Fruit fly (Drosophila melanogaster) whole organism, prepupa: ENCODE data around the gene CG13005.

Experiments used
- Blimp-1 ChIP-seq: fragments of 200-800 bp; sonication (Bioruptor generic); optimal IDR thresholded peaks from 3 replicates; lab custom pipeline; 2017; ENCODE audit warnings: missing biosample characterization, missing genetic modification characterization, mild to moderate bottlenecking, moderate library complexity, missing genetic modification reagents
- CG10631 ChIP-seq: fragments of 200-800 bp; sonication (Bioruptor generic); optimal IDR thresholded peaks from 2 replicates; lab custom pipeline; 2016; ENCODE audit warnings: missing biosample characterization, missing genetic modification characterization
- CG11294 ChIP-seq: fragments of 200-800 bp; sonication (Bioruptor generic); IDR thresholded peaks from 2 replicates; pipeline ENCODE4 v1.3.6; 2022; ENCODE audit warnings: missing biosample characterization, missing genetic modification characterization
- CG11762 ChIP-seq: fragments of 200-800 bp; sonication (Bioruptor generic); optimal IDR thresholded peaks from 3 replicates; lab custom pipeline; 2016; ENCODE audit warnings: missing biosample characterization, missing genetic modification characterization; ENCODE audit not compliant: insufficient read depth
- CG11902 ChIP-seq: fragments of 200-800 bp; sonication (Bioruptor generic); optimal IDR thresholded peaks from 3 replicates; lab custom pipeline; 2016; ENCODE audit warnings: missing biosample characterization, missing genetic modification characterization
- CG15336 ChIP-seq: fragments of 200-800 bp; sonication (Bioruptor generic); IDR thresholded peaks from 2 replicates; pipeline ENCODE4 v1.3.6; 2022; ENCODE audit warnings: missing biosample characterization, missing genetic modification characterization
- CG1621 ChIP-seq: fragments of 200-800 bp; sonication (Bioruptor generic); optimal IDR thresholded peaks from 3 replicates; lab custom pipeline; 2018; ENCODE audit warnings: missing biosample characterization, mild to moderate bottlenecking, missing genetic modification characterization
- CG31627 ChIP-seq: fragments of 200-800 bp; sonication (Bioruptor generic); optimal IDR thresholded peaks from 3 replicates; lab custom pipeline; 2016; ENCODE audit warnings: missing biosample characterization, missing genetic modification characterization
- CG32006 ChIP-seq: fragments of 200-800 bp; sonication (Bioruptor generic); optimal IDR thresholded peaks from 3 replicates; lab custom pipeline; 2017; ENCODE audit warnings: missing biosample characterization, mild to moderate bottlenecking, missing genetic modification characterization
- CG34406 ChIP-seq: fragments of 200-800 bp; sonication (Bioruptor generic); optimal IDR thresholded peaks from 3 replicates; lab custom pipeline; 2016; ENCODE audit warnings: missing biosample characterization, missing genetic modification characterization
- CG4318 ChIP-seq: fragments of 200-800 bp; sonication (Bioruptor generic); optimal IDR thresholded peaks from 3 replicates; lab custom pipeline; 2017; ENCODE audit warnings: missing biosample characterization, mild to moderate bottlenecking, missing genetic modification characterization
- CG6163 ChIP-seq: fragments of 200-800 bp; sonication (Bioruptor generic); IDR thresholded peaks from 3 replicates; pipeline ENCODE4 v1.3.6; 2022; ENCODE audit warnings: missing biosample characterization, missing genetic modification characterization
- CG6276 ChIP-seq: fragments of 200-800 bp; sonication (Bioruptor generic); optimal IDR thresholded peaks from 2 replicates; lab custom pipeline; 2017; ENCODE audit warnings: missing biosample characterization, mild to moderate bottlenecking, missing genetic modification characterization
- CG6792 ChIP-seq: fragments of 200-800 bp; sonication (Bioruptor generic); optimal IDR thresholded peaks from 3 replicates; lab custom pipeline; 2016; ENCODE audit warnings: missing biosample characterization, missing genetic modification characterization
- CG8119 ChIP-seq: fragments of 200-800 bp; sonication (Bioruptor generic); IDR thresholded peaks from 3 replicates; pipeline ENCODE4 v1.3.6; 2022; ENCODE audit warnings: missing biosample characterization, missing genetic modification characterization
- CG8319 ChIP-seq: fragments of 200-800 bp; sonication (Bioruptor generic); optimal IDR thresholded peaks from 3 replicates; lab custom pipeline; 2016; ENCODE audit warnings: missing biosample characterization, missing genetic modification characterization
- CG9139 ChIP-seq: fragments of 200-800 bp; sonication (Bioruptor generic); optimal IDR thresholded peaks from 3 replicates; lab custom pipeline; 2017; ENCODE audit warnings: missing biosample characterization, mild to moderate bottlenecking, missing genetic modification characterization
- Eip75B ChIP-seq: fragments of 200-800 bp; sonication (Bioruptor generic); optimal IDR thresholded peaks from 3 replicates; lab custom pipeline; 2016; ENCODE audit warnings: missing biosample characterization, missing genetic modification characterization
- Eip78C ChIP-seq: fragments of 200-800 bp; sonication (Bioruptor generic); peaks from one replicate; lab custom pipeline; 2016; ENCODE audit warnings: missing biosample characterization, missing genetic modification characterization
- Ets21C ChIP-seq: fragments of 200-800 bp; sonication (Bioruptor generic); optimal IDR thresholded peaks from 3 replicates; lab custom pipeline; 2016; ENCODE audit warnings: missing biosample characterization, missing genetic modification characterization
- Ets96B ChIP-seq: fragments of 200-800 bp; optimal IDR thresholded peaks from 2 replicates; lab custom pipeline; 2019; ENCODE audit warnings: missing biosample characterization, mild to moderate bottlenecking, missing genetic modification characterization, moderate library complexity
- Gug ChIP-seq: fragments of 200-800 bp; sonication (Bioruptor generic); IDR thresholded peaks from 2 replicates; pipeline ENCODE4 v1.3.6; 2022; ENCODE audit warnings: missing biosample characterization, missing genetic modification characterization
- Hr38 ChIP-seq: sonication (Bioruptor generic); optimal IDR thresholded peaks from 2 replicates; lab custom pipeline; 2016; ENCODE audit warnings: missing biosample characterization, missing genetic modification characterization
- Hr4 ChIP-seq: fragments of 200-800 bp; sonication (Bioruptor generic); optimal IDR thresholded peaks from 3 replicates; lab custom pipeline; 2016; ENCODE audit warnings: missing biosample characterization, missing genetic modification characterization
- Lpt ChIP-seq: fragments of 200-800 bp; sonication (Bioruptor generic); optimal IDR thresholded peaks from 3 replicates; lab custom pipeline; 2016; ENCODE audit warnings: missing biosample characterization, missing genetic modification characterization
- Met ChIP-seq: fragments of 200-800 bp; sonication (Bioruptor generic); optimal IDR thresholded peaks from 3 replicates; lab custom pipeline; 2016; ENCODE audit warnings: missing biosample characterization, missing genetic modification characterization
- OdsH ChIP-seq: fragments of 200-800 bp; sonication (Bioruptor generic); optimal IDR thresholded peaks from 3 replicates; lab custom pipeline; 2016; ENCODE audit warnings: missing biosample characterization, missing genetic modification characterization
- Smox ChIP-seq: fragments of 200-800 bp; sonication (Bioruptor generic); optimal IDR thresholded peaks from 3 replicates; lab custom pipeline; 2016; ENCODE audit warnings: missing biosample characterization, missing genetic modification characterization
- Sox102F ChIP-seq: fragments of 200-800 bp; sonication (Bioruptor generic); optimal IDR thresholded peaks from 2 replicates; lab custom pipeline; 2016; ENCODE audit warnings: missing biosample characterization, mild to moderate bottlenecking, missing genetic modification characterization
- Sox14 ChIP-seq: fragments of 200-800 bp; sonication (Bioruptor generic); optimal IDR thresholded peaks from 3 replicates; lab custom pipeline; 2016; ENCODE audit warnings: missing biosample characterization, missing genetic modification characterization
- achi ChIP-seq: fragments of 200-800 bp; sonication (Bioruptor generic); optimal IDR thresholded peaks from 3 replicates; lab custom pipeline; 2016; ENCODE audit warnings: missing biosample characterization, missing genetic modification characterization
- acj6 ChIP-seq: fragments of 200-800 bp; sonication (Bioruptor generic); optimal IDR thresholded peaks from 3 replicates; lab custom pipeline; 2016; ENCODE audit warnings: missing biosample characterization, missing genetic modification characterization
- cyc ChIP-seq: fragments of 200-800 bp; sonication (Bioruptor generic); optimal IDR thresholded peaks from 3 replicates; lab custom pipeline; 2016; ENCODE audit warnings: missing biosample characterization, missing genetic modification characterization
- dsx ChIP-seq: fragments of 200-800 bp; optimal IDR thresholded peaks from 3 replicates; lab custom pipeline; 2019; ENCODE audit warnings: missing biosample characterization, mild to moderate bottlenecking, missing genetic modification characterization, moderate library complexity; ENCODE audit not compliant: poor library complexity, severe bottlenecking
- eg ChIP-seq: fragments of 200-800 bp; sonication (Bioruptor generic); IDR thresholded peaks from 3 replicates; pipeline ENCODE4 v1.3.6; 2022; ENCODE audit warnings: missing biosample characterization, missing genetic modification characterization
- esn ChIP-seq: fragments of 200-800 bp; sonication (Bioruptor generic); optimal IDR thresholded peaks from 2 replicates; lab custom pipeline; 2016; ENCODE audit warnings: missing biosample characterization, mild to moderate bottlenecking, missing genetic modification characterization, moderate library complexity
- fd59A ChIP-seq: fragments of 200-800 bp; sonication (Bioruptor generic); optimal IDR thresholded peaks from 2 replicates; lab custom pipeline; 2017; ENCODE audit warnings: missing biosample characterization, mild to moderate bottlenecking, missing genetic modification characterization, missing genetic modification reagents
- fd85E ChIP-seq: fragments of 200-800 bp; sonication (Bioruptor generic); optimal IDR thresholded peaks from 3 replicates; lab custom pipeline; 2016; ENCODE audit warnings: missing biosample characterization, missing genetic modification characterization
- lz ChIP-seq: fragments of 200-800 bp; sonication (Bioruptor generic); optimal IDR thresholded peaks from 3 replicates; lab custom pipeline; 2016; ENCODE audit warnings: missing biosample characterization, missing genetic modification characterization
- pdm3 ChIP-seq: fragments of 200-800 bp; sonication (Bioruptor generic); optimal IDR thresholded peaks from 3 replicates; lab custom pipeline; 2016; ENCODE audit warnings: missing biosample characterization, missing genetic modification characterization
- salr ChIP-seq, 2 experiments: fragments of 200-800 bp; sonication (Bioruptor generic); optimal IDR thresholded peaks; 3 replicates each; lab custom pipeline; 2016 to 2018; ENCODE audit warnings: missing biosample characterization in 2 of 2, missing genetic modification characterization in 2 of 2, mild to moderate bottlenecking in 1 of 2
- spab ChIP-seq: fragments of 200-800 bp; sonication (Bioruptor generic); optimal IDR thresholded peaks from 2 replicates; lab custom pipeline; 2017; ENCODE audit warnings: missing biosample characterization, mild to moderate bottlenecking, missing genetic modification characterization, missing genetic modification reagents
- ss ChIP-seq, 2 experiments: fragments of 200-800 bp; sonication (Bioruptor generic); optimal IDR thresholded peaks; 2 replicates in 1 of 2; 3 replicates in 1 of 2; lab custom pipeline; 2017 to 2018; ENCODE audit warnings: mild to moderate bottlenecking in 2 of 2, missing biosample characterization in 2 of 2, missing genetic modification characterization in 2 of 2, moderate library complexity in 1 of 2
- svp ChIP-seq: fragments of 200-800 bp; sonication (Bioruptor generic); peaks from one replicate; lab custom pipeline; 2016; ENCODE audit warnings: missing biosample characterization, missing genetic modification characterization
- vri ChIP-seq: fragments of 200-800 bp; sonication (Bioruptor generic); optimal IDR thresholded peaks from 3 replicates; lab custom pipeline; 2016; ENCODE audit warnings: missing biosample characterization, mild to moderate bottlenecking, missing genetic modification characterization

Gene CG13005

dm6 chrX:16830081-16830480, 26.6 kb downstream of the CG13005 start:
- TF ChIP-seq Hr4 (GFP tag; lab: Kevin White, UChicago) = peak; percentile 0
- peak; percentile 24; the same call in 1 of the 3 replicates for TF ChIP-seq CG8119 (GFP tag; lab: Robert Waterston, UW)
- TF ChIP-seq esn (GFP tag; lab: Kevin White, UChicago) = peak; percentile 1
- peak; percentile 36 for TF ChIP-seq CG32006 (GFP tag; lab: Kevin White, UChicago)
- TF ChIP-seq Eip78C (GFP tag; lab: Kevin White, UChicago) = peak; percentile 76
- peak; percentile 45 for TF ChIP-seq OdsH (GFP tag; lab: Kevin White, UChicago)
- peak; percentile 19 for TF ChIP-seq achi (GFP tag; lab: Kevin White, UChicago)
- no peak for TF ChIP-seq fd85E (GFP tag; lab: Kevin White, UChicago)
- peak; percentile 8 for TF ChIP-seq Sox14 (GFP tag; lab: Kevin White, UChicago)
- TF ChIP-seq CG4318 = no peak
- no peak for TF ChIP-seq CG8319
- TF ChIP-seq acj6 (GFP tag; lab: Kevin White, UChicago) = peak; percentile 6
- no peak for TF ChIP-seq Blimp-1 (GFP tag; lab: Kevin White, UChicago)
- TF ChIP-seq, all 60 proteins: peak for 9

DNA sequence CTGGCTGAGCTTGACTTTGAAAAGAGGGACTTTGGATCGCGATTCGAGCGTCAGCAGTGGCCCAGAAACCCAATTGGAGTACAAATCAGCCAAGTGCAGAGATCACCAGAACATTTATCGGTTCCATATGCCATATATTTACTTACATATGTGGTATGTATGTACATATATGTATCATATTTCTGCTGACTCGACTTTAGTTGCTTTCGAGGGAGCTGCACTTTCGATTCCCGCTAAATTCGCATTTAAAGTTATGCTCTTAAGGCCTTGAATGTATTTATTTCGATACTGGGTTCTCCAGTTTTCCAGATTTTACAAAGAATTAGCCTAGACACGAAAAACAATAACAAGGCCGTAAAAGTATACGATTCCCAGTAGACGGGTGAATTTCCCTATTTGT, 28.4 kb downstream of the CG13005 start:
- TF ChIP-seq Lpt (GFP tag; lab: Kevin White, UChicago) (no peak), OdsH (GFP tag; lab: Kevin White, UChicago) (no peak), Ets21C (GFP tag; lab: Kevin White, UChicago) (no peak), lz (GFP tag; lab: Kevin White, UChicago) (no peak), Hr38 (GFP tag; lab: Kevin White, UChicago) (no peak), pdm3 (GFP tag; lab: Kevin White, UChicago) (no peak)

- TF ChIP-seq Hr38 (GFP tag; lab: Kevin White, UChicago) = no peak
- peak; percentile 81 for TF ChIP-seq CG10631 (GFP tag; lab: Kevin White, UChicago)
- TF ChIP-seq CG15336 (GFP tag; lab: Robert Waterston, UW) = peak; percentile 87
- no peak for TF ChIP-seq vri (GFP tag; lab: Kevin White, UChicago)
- TF ChIP-seq CG34406 (GFP tag; lab: Kevin White, UChicago) = peak; percentile 65
- peak; percentile 79 for TF ChIP-seq CG11762 (GFP tag; lab: Kevin White, UChicago)
- peak; percentile 78 for TF ChIP-seq CG6792 (GFP tag; lab: Kevin White, UChicago)
- peak; percentile 84 for TF ChIP-seq OdsH (GFP tag; lab: Kevin White, UChicago)
- peak; percentile 52 for TF ChIP-seq Smox
- peak; percentile 85 for TF ChIP-seq Lpt (GFP tag; lab: Kevin White, UChicago)
- TF ChIP-seq Sox14 (GFP tag; lab: Kevin White, UChicago) = peak; percentile 82
- TF ChIP-seq Gug (GFP tag; lab: Robert Waterston, UW) = peak; percentile 86
- peak; percentile 66 for TF ChIP-seq CG8319
- peak; percentile 89 for TF ChIP-seq CG8119 (GFP tag; lab: Robert Waterston, UW)
- TF ChIP-seq CG6276 (GFP tag; lab: Kevin White, UChicago) = peak; percentile 81
- peak; percentile 63 for TF ChIP-seq cyc (GFP tag; lab: Kevin White, UChicago)
- TF ChIP-seq pdm3 (GFP tag; lab: Kevin White, UChicago) = peak; percentile 87
- peak; percentile 90 for TF ChIP-seq CG6163 (GFP tag; lab: Robert Waterston, UW)
- TF ChIP-seq lz (GFP tag; lab: Kevin White, UChicago) = peak; percentile 63
- peak; percentile 49 for TF ChIP-seq Sox102F (GFP tag; lab: Kevin White, UChicago)
- TF ChIP-seq CG4318 = peak; percentile 62
- TF ChIP-seq Ets96B = peak; percentile 86
- peak; percentile 74 for TF ChIP-seq CG9139 (GFP tag; lab: Kevin White, UChicago)
- peak; percentile 86 for TF ChIP-seq CG32006 (GFP tag; lab: Kevin White, UChicago)
- TF ChIP-seq Blimp-1 (GFP tag; lab: Kevin White, UChicago) = no peak
- TF ChIP-seq CG11294 = peak; percentile 78
- TF ChIP-seq fd59A (GFP tag; lab: Kevin White, UChicago) = peak; percentile 81
- TF ChIP-seq spab (GFP tag; lab: Kevin White, UChicago) = peak; percentile 79
- TF ChIP-seq eg (GFP tag; lab: Robert Waterston, UW) = peak; percentile 92
- TF ChIP-seq CG1621 (tag; lab: Kevin White, UChicago) = peak; percentile 87
- peak; percentile 57 for TF ChIP-seq CG11902
- TF ChIP-seq ss (GFP tag; optimal IDR thresholded peaks at IDR 0.05; lab: Kevin White, UChicago) = peak; percentile 84 to 87
- peak; percentile 58 for TF ChIP-seq CG31627 (GFP tag; lab: Kevin White, UChicago)
- peak; percentile 68 to 75 for TF ChIP-seq salr (GFP tag; optimal IDR thresholded peaks at IDR 0.05; lab: Kevin White, UChicago)
- peak; percentile 90 for TF ChIP-seq dsx
- peak; percentile 84 for TF ChIP-seq Eip75B (GFP tag; lab: Kevin White, UChicago)
- TF ChIP-seq svp = peak; percentile 65
- peak; percentile 29 for TF ChIP-seq fd85E (GFP tag; lab: Kevin White, UChicago)
- TF ChIP-seq Met = peak; percentile 56
Measured at dm6 chrX:16833097-16833496, 29.6 kb downstream of the CG13005 start.
